Worm (Caenorhabditis elegans) whole organism, L1 larva: ENCODE measurements around the gene Y4C6B.2.
A peak's percentile ranks its signal among the peaks of the same experiment; 100 is the strongest.

Experiments used
- C04F5.9 ChIP-seq: sonication (generic microtip); optimal IDR thresholded peaks from 2 replicates; lab custom pipeline; 2016; ENCODE audit warnings: missing genetic modification characterization, missing compliant biosample characterization
- F16B12.6 ChIP-seq: fragments of 150-350 bp; optimal IDR thresholded peaks from 2 replicates; lab custom pipeline; 2014; ENCODE audit warnings: missing biosample characterization, missing genetic modification characterization
- Y116A8C.19 ChIP-seq: sonication (generic microtip); optimal IDR thresholded peaks from 2 replicates; lab custom pipeline; 2016; ENCODE audit warnings: missing compliant biosample characterization, missing genetic modification characterization, borderline replicate concordance
- aha-1 ChIP-seq: fragments of 150-350 bp; optimal IDR thresholded peaks from 2 replicates; lab custom pipeline; 2014; ENCODE audit warnings: missing biosample characterization, missing genetic modification characterization
- alr-1 ChIP-seq: fragments of 200-800 bp; sonication (Bioruptor generic); optimal IDR thresholded peaks from 2 replicates; lab custom pipeline; 2018; ENCODE audit warnings: borderline replicate concordance, mild to moderate bottlenecking, missing genetic modification characterization, missing compliant biosample characterization
- aly-2 ChIP-seq: fragments of 150-350 bp; optimal IDR thresholded peaks from 2 replicates; lab custom pipeline; 2014; ENCODE audit warnings: missing biosample characterization, missing genetic modification characterization
- ceh-8 ChIP-seq: fragments of 200-800 bp; sonication (Bioruptor generic); optimal IDR thresholded peaks from 2 replicates; lab custom pipeline; 2018; ENCODE audit warnings: mild to moderate bottlenecking, missing genetic modification characterization, moderate library complexity, missing compliant biosample characterization
- ceh-82 ChIP-seq, 3 experiments: fragments of 150-350 bp in 1 of 3; sonication (generic microtip) in 2 of 3; optimal IDR thresholded peaks; 2 replicates each; lab custom pipeline; 2014 to 2017; ENCODE audit warnings: missing biosample characterization in 3 of 3, missing genetic modification characterization in 3 of 3
- ceh-88 ChIP-seq: fragments of 200-800 bp; sonication (Bioruptor generic); IDR thresholded peaks from 2 replicates; pipeline ENCODE4 v1.3.6; 2022; ENCODE audit warnings: missing genetic modification characterization, missing compliant biosample characterization
- ceh-90 ChIP-seq: sonication (generic microtip); optimal IDR thresholded peaks from 2 replicates; lab custom pipeline; 2016; ENCODE audit warnings: missing genetic modification characterization, missing compliant biosample characterization
- ces-1 ChIP-seq: fragments of 150-350 bp; optimal IDR thresholded peaks from 2 replicates; lab custom pipeline; 2014; ENCODE audit warnings: missing biosample characterization, missing genetic modification reagents, missing genetic modification characterization
- dpl-1 ChIP-seq, 3 experiments: fragments of 150-350 bp in 2 of 3; sonication (generic microtip) in 1 of 3; optimal IDR thresholded peaks; 2 replicates each; lab custom pipeline; 2014 to 2017; ENCODE audit warnings: missing biosample characterization in 3 of 3, missing genetic modification characterization in 3 of 3, missing genetic modification reagents in 3 of 3
- dsc-1 ChIP-seq: sonication (generic microtip); optimal IDR thresholded peaks from 2 replicates; lab custom pipeline; 2016; ENCODE audit warnings: mild to moderate bottlenecking, missing genetic modification characterization, missing compliant biosample characterization
- efl-1 ChIP-seq, 4 experiments: fragments of 150-350 bp; optimal IDR thresholded peaks in 3 of 4; peaks in 1 of 4; 1 replicate in 1 of 4; 2 replicates in 3 of 4; lab custom pipeline; 2014; ENCODE audit warnings: missing biosample characterization in 2 of 4, missing genetic modification characterization in 2 of 4, missing genetic modification reagents in 2 of 4
- efl-3 ChIP-seq: fragments of 200-800 bp; sonication (Bioruptor generic); optimal IDR thresholded peaks from 2 replicates; lab custom pipeline; 2018; ENCODE audit warnings: mild to moderate bottlenecking, missing genetic modification characterization, missing compliant biosample characterization
- egl-13 ChIP-seq: sonication (generic microtip); optimal IDR thresholded peaks from 2 replicates; lab custom pipeline; 2016; ENCODE audit warnings: missing genotype, missing genetic modification reagents, missing genetic modification characterization, missing compliant biosample characterization
- elt-3 ChIP-seq, 6 experiments: fragments of 150-350 bp in 1 of 6; sonication (generic microtip); optimal IDR thresholded peaks; 2 replicates each; lab custom pipeline; 2017 to 2018; ENCODE audit warnings: missing biosample characterization in 6 of 6, missing genetic modification characterization in 6 of 6, inconsistent platforms in 1 of 6
- irx-1 ChIP-seq: sonication (generic microtip); optimal IDR thresholded peaks from 2 replicates; lab custom pipeline; 2016; ENCODE audit warnings: missing genetic modification characterization, missing compliant biosample characterization
- lin-13 ChIP-seq: fragments of 150-350 bp; optimal IDR thresholded peaks from 2 replicates; lab custom pipeline; 2014; ENCODE audit warnings: missing biosample characterization, missing genetic modification reagents, missing genetic modification characterization
- lin-14 ChIP-seq: fragments of 200-800 bp; sonication (Bioruptor generic); optimal IDR thresholded peaks from 2 replicates; lab custom pipeline; 2018; ENCODE audit warnings: mild to moderate bottlenecking, missing genetic modification characterization, moderate library complexity, missing compliant biosample characterization
- lin-15B ChIP-seq: fragments of 150-350 bp; sonication (generic microtip); optimal IDR thresholded peaks from 3 replicates; lab custom pipeline; 2014; ENCODE audit warnings: missing biosample characterization, missing genetic modification characterization
- lin-35 ChIP-seq, 2 experiments: fragments of 150-350 bp; optimal IDR thresholded peaks; 2 replicates each; lab custom pipeline; 2014; ENCODE audit warnings: missing biosample characterization in 2 of 2, missing genetic modification characterization in 2 of 2, missing genetic modification reagents in 2 of 2
- lsy-2 ChIP-seq, 2 experiments: fragments of 150-350 bp; optimal IDR thresholded peaks; 2 replicates each; lab custom pipeline; 2014; ENCODE audit warnings: missing biosample characterization in 2 of 2, missing genetic modification characterization in 2 of 2
- mab-9 ChIP-seq: fragments of 200-800 bp; sonication (Bioruptor generic); IDR thresholded peaks from 2 replicates; pipeline ENCODE4 v1.3.6; 2022; ENCODE audit warnings: missing genetic modification reagents, missing genetic modification characterization, missing compliant biosample characterization
- mdl-1 ChIP-seq, 2 experiments: fragments of 150-350 bp; optimal IDR thresholded peaks; 2 replicates each; lab custom pipeline; 2014 to 2017; ENCODE audit warnings: missing biosample characterization in 2 of 2, missing genetic modification characterization in 2 of 2, inconsistent platforms in 1 of 2
- mef-2 ChIP-seq: fragments of 150-350 bp; optimal IDR thresholded peaks from 2 replicates; lab custom pipeline; 2014; ENCODE audit warnings: missing biosample characterization, missing genetic modification characterization
- mep-1 ChIP-seq: fragments of 150-350 bp; optimal IDR thresholded peaks from 2 replicates; lab custom pipeline; 2014; ENCODE audit warnings: missing biosample characterization, missing genetic modification characterization
- nhr-11 ChIP-seq: fragments of 150-350 bp; optimal IDR thresholded peaks from 2 replicates; lab custom pipeline; 2014; ENCODE audit warnings: missing biosample characterization, missing genetic modification characterization
- nhr-19 ChIP-seq: fragments of 200-800 bp; sonication (Bioruptor generic); conservative IDR thresholded peaks from 2 replicates; pipeline ENCODE4 v1.3.6; 2022; ENCODE audit warnings: missing genetic modification characterization, missing compliant biosample characterization
- nhr-20 ChIP-seq: sonication (generic microtip); optimal IDR thresholded peaks from 2 replicates; lab custom pipeline; 2016; ENCODE audit warnings: mild to moderate bottlenecking, missing genetic modification characterization, missing compliant biosample characterization
- nhr-237 ChIP-seq: fragments of 150-350 bp; optimal IDR thresholded peaks from 2 replicates; lab custom pipeline; 2014; ENCODE audit warnings: missing biosample characterization, missing genetic modification characterization
- nhr-71 ChIP-seq: sonication (generic microtip); optimal IDR thresholded peaks from 2 replicates; lab custom pipeline; 2016; ENCODE audit warnings: mild to moderate bottlenecking, missing genetic modification characterization, moderate library complexity, missing compliant biosample characterization
- nhr-76 ChIP-seq: sonication (generic microtip); optimal IDR thresholded peaks from 2 replicates; lab custom pipeline; 2017; ENCODE audit warnings: missing biosample characterization, missing genetic modification characterization
- nhr-85 ChIP-seq: sonication (generic microtip); peaks from one replicate; lab custom pipeline; 2016; ENCODE audit warnings: missing genetic modification characterization, inconsistent platforms, missing compliant biosample characterization
- nhr-90 ChIP-seq: sonication (generic microtip); optimal IDR thresholded peaks from 2 replicates; lab custom pipeline; 2016; ENCODE audit warnings: mild to moderate bottlenecking, missing genetic modification characterization, missing compliant biosample characterization; ENCODE audit not compliant: poor library complexity
- pax-3 ChIP-seq: fragments of 200-800 bp; sonication (Bioruptor generic); optimal IDR thresholded peaks from 2 replicates; lab custom pipeline; 2018; ENCODE audit warnings: mild to moderate bottlenecking, missing genetic modification characterization, moderate library complexity, missing compliant biosample characterization
- pqm-1 ChIP-seq: sonication (generic microtip); optimal IDR thresholded peaks from 3 replicates; lab custom pipeline; 2017; ENCODE audit warnings: missing biosample characterization, missing genetic modification characterization
- rnt-1 ChIP-seq: sonication (generic microtip); optimal IDR thresholded peaks from 2 replicates; lab custom pipeline; 2016; ENCODE audit warnings: mild to moderate bottlenecking, missing genetic modification characterization, moderate library complexity, missing compliant biosample characterization
- snpc-4 ChIP-seq: fragments of 150-350 bp; optimal IDR thresholded peaks from 2 replicates; lab custom pipeline; 2014; ENCODE audit warnings: missing biosample characterization, missing genetic modification characterization
- snu-23 ChIP-seq: sonication (generic microtip); optimal IDR thresholded peaks from 2 replicates; lab custom pipeline; 2016; ENCODE audit warnings: missing genetic modification characterization, missing compliant biosample characterization
- sox-4 ChIP-seq: sonication (generic microtip); optimal IDR thresholded peaks from 2 replicates; lab custom pipeline; 2016; ENCODE audit warnings: missing genetic modification characterization, missing compliant biosample characterization
- swsn-7 ChIP-seq: sonication (generic microtip); optimal IDR thresholded peaks from 2 replicates; lab custom pipeline; 2016; ENCODE audit warnings: missing genetic modification characterization, missing compliant biosample characterization
- tbx-2 ChIP-seq: sonication (generic microtip); optimal IDR thresholded peaks from 2 replicates; lab custom pipeline; 2016; ENCODE audit warnings: missing genetic modification characterization, missing compliant biosample characterization
- unc-62 ChIP-seq: fragments of 150-350 bp; optimal IDR thresholded peaks from 2 replicates; lab custom pipeline; 2014; ENCODE audit warnings: missing biosample characterization, missing genetic modification reagents, missing genetic modification characterization
- unc-86 ChIP-seq: sonication (generic microtip); optimal IDR thresholded peaks from 2 replicates; lab custom pipeline; 2016; ENCODE audit warnings: missing genetic modification characterization, missing compliant biosample characterization
- unc-98 ChIP-seq: fragments of 200-800 bp; sonication (Bioruptor generic); IDR thresholded peaks from 2 replicates; pipeline ENCODE4 v1.3.6; 2022; ENCODE audit warnings: missing genetic modification characterization, missing compliant biosample characterization
- vab-15 ChIP-seq: sonication (generic microtip); optimal IDR thresholded peaks from 2 replicates; lab custom pipeline; 2017; ENCODE audit warnings: missing genotype, mild to moderate bottlenecking, missing genetic modification characterization, missing compliant biosample characterization
- xbp-1 ChIP-seq: sonication (generic microtip); optimal IDR thresholded peaks from 2 replicates; lab custom pipeline; 2016; ENCODE audit warnings: missing genetic modification characterization, missing compliant biosample characterization
- zag-1 ChIP-seq: fragments of 150-350 bp; optimal IDR thresholded peaks from 2 replicates; lab custom pipeline; 2014; ENCODE audit warnings: missing biosample characterization, missing genetic modification characterization
- ztf-11 ChIP-seq, 2 experiments: sonication (generic microtip); optimal IDR thresholded peaks; 2 replicates each; lab custom pipeline; 2016 to 2017; ENCODE audit warnings: missing genetic modification characterization in 2 of 2, missing biosample characterization in 1 of 2, missing compliant biosample characterization in 1 of 2
- ztf-4 ChIP-seq: fragments of 150-350 bp; optimal IDR thresholded peaks from 2 replicates; lab custom pipeline; 2014; ENCODE audit warnings: missing biosample characterization, missing genetic modification characterization

Gene Y4C6B.2

DNA sequence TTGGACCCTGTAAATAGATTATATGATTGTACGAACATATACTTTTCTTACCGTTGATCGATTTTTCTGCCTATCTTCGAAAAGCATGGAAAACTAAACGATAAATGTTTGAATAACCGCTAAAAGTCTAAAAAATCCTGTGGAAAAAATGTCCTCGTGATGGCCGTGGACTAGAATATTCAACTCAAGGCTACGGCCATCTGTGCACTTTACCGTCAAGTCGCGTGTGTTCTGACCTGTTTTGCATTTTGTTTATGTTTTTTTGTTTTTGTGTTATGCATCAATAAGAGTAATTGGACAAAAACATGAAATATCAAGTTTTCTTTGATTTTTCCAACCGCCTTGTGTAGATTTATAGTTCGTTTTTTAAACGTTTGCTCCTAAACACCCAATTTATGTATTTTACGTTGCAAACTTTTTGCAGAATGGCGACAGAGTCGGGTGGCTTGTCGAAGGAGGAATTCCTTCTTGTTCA lies 24.8 kb downstream of the Y4C6B.2 start, which contains the start of the genes hda-6 and F41H10.4 (continued):
- TF ChIP-seq zag-1 (no peak), nhr-19 (GFP tag; lab: Robert Waterston, UW) (peak; percentile 76), C04F5.9 (tag; lab: Kevin White, UChicago) (peak; percentile 40), nhr-237 (tag; lab: Kevin White, UChicago) (no peak), vab-15 (no peak), pax-3 (peak; percentile 65), ceh-90 (tag; lab: Kevin White, UChicago) (peak; percentile 85), mep-1 (tag; lab: Kevin White, UChicago) (peak; percentile 93), mef-2 (tag; lab: Kevin White, UChicago) (peak; percentile 15), lin-14 (GFP tag; lab: Kevin White, UChicago) (peak; percentile 88), mab-9 (GFP tag; lab: Robert Waterston, UW) (peak; percentile 64; the same call in 1 of the 2 replicates), nhr-85 (tag; lab: Kevin White, UChicago) (peak; percentile 86), pqm-1 (no peak), unc-98 (GFP tag; lab: Robert Waterston, UW) (peak; percentile 59; the same call in 1 of the 2 replicates), swsn-7 (peak; percentile 79), Y116A8C.19 (tag; lab: Kevin White, UChicago) (peak; percentile 27), tbx-2 (tag; lab: Kevin White, UChicago) (peak; percentile 88), snu-23 (peak; percentile 90), lin-13 (GFP tag; lab: Kevin White, UChicago) (peak; percentile 43), F16B12.6 (tag; lab: Kevin White, UChicago) (peak; percentile 88), efl-1 (optimal IDR thresholded peaks at IDR 0.05; lab: Kevin White, UChicago) (peak; percentile 65 to 83), efl-1 (GFP tag; optimal IDR thresholded peaks at IDR 0.05 in 1 of 2; lab: Kevin White, UChicago) (peak; percentile 82 to 98), efl-3 (GFP tag; lab: Kevin White, UChicago) (no peak), aha-1 (no peak), elt-3 (tag; optimal IDR thresholded peaks at IDR 0.05; lab: Kevin White, UChicago) (peak in 2 of 6 experiments; percentile 31 to 42), snpc-4 (tag; lab: Kevin White, UChicago) (peak; percentile 76), ceh-8 (GFP tag; lab: Kevin White, UChicago) (no peak), nhr-76 (tag; lab: Kevin White, UChicago) (no peak), ces-1 (GFP tag; lab: Kevin White, UChicago) (no peak), lsy-2 (tag; optimal IDR thresholded peaks at IDR 0.05; lab: Kevin White, UChicago) (peak; percentile 87), mdl-1 (tag; optimal IDR thresholded peaks at IDR 0.05; lab: Kevin White, UChicago) (peak in 1 of 2 experiments; percentile 72), nhr-20 (tag; lab: Kevin White, UChicago) (peak; percentile 79), lin-15B (tag; lab: Kevin White, UChicago) (peak; percentile 66), sox-4 (tag; lab: Kevin White, UChicago) (peak; percentile 65), dpl-1 (GFP tag; optimal IDR thresholded peaks at IDR 0.05; lab: Kevin White, UChicago) (peak; percentile 67 to 82 (median 81)), aly-2 (tag; lab: Kevin White, UChicago) (no peak), irx-1 (peak; percentile 86), lin-35 (GFP tag; optimal IDR thresholded peaks at IDR 0.05; lab: Kevin White, UChicago) (peak; percentile 80 to 88), dsc-1 (tag; lab: Kevin White, UChicago) (peak; percentile 85), xbp-1 (tag; lab: Kevin White, UChicago) (peak; percentile 87), rnt-1 (peak; percentile 97), ceh-82 (tag; optimal IDR thresholded peaks at IDR 0.05; lab: Kevin White, UChicago) (peak; percentile 55 to 68 (median 57)), nhr-71 (peak; percentile 90), ztf-11 (tag; optimal IDR thresholded peaks at IDR 0.05; lab: Kevin White, UChicago) (peak in 1 of 2 experiments; percentile 89), nhr-90 (tag; lab: Kevin White, UChicago) (peak; percentile 83), nhr-11 (tag; lab: Kevin White, UChicago) (no peak), ztf-4 (tag; lab: Kevin White, UChicago) (peak; percentile 34), egl-13 (peak; percentile 76), unc-62 (GFP tag; lab: Kevin White, UChicago) (no peak), alr-1 (tag; lab: Kevin White, UChicago) (no peak), ceh-88 (no peak), unc-86 (peak; percentile 72)
- TF ChIP-seq, all 84 proteins: peak for 51
